Worm (Caenorhabditis elegans) whole organism, early embryonic: ENCODE measurements around the gene R10D12.8.

ENCODE experiments used
- B0310.2 ChIP-seq: sonication (generic microtip); optimal IDR thresholded peaks from 2 replicates; lab custom pipeline; 2016; ENCODE audit warnings: mild to moderate bottlenecking, missing genetic modification characterization, missing compliant biosample characterization
- F13C5.2 ChIP-seq: sonication (generic microtip); optimal IDR thresholded peaks from 2 replicates; lab custom pipeline; 2017; ENCODE audit warnings: mild to moderate bottlenecking, missing genetic modification characterization, inconsistent platforms, missing compliant biosample characterization
- aly-1 ChIP-seq: sonication (generic microtip); optimal IDR thresholded peaks from 2 replicates; lab custom pipeline; 2016; ENCODE audit warnings: missing genetic modification characterization, missing compliant biosample characterization
- ama-1 ChIP-seq: fragments of 150-350 bp; optimal IDR thresholded peaks from 2 replicates; lab custom pipeline; 2014
- ceh-13 ChIP-seq: fragments of 200-800 bp; sonication (Bioruptor generic); optimal IDR thresholded peaks from 2 replicates; lab custom pipeline; 2018; ENCODE audit warnings: mild to moderate bottlenecking, missing genetic modification characterization, missing compliant biosample characterization
- ceh-36 ChIP-seq: sonication (generic microtip); optimal IDR thresholded peaks from 2 replicates; lab custom pipeline; 2016; ENCODE audit warnings: missing genetic modification characterization, inconsistent platforms, missing compliant biosample characterization
- ets-7 ChIP-seq: sonication (generic microtip); optimal IDR thresholded peaks from 2 replicates; lab custom pipeline; 2016; ENCODE audit warnings: missing genotype, missing genetic modification characterization, missing compliant biosample characterization
- flt-1 ChIP-seq: fragments of 200-800 bp; sonication (Bioruptor generic); IDR thresholded peaks from 2 replicates; pipeline ENCODE4 v1.3.6; 2022; ENCODE audit warnings: missing genetic modification characterization, missing compliant biosample characterization
- hmbx-1 ChIP-seq: sonication (generic microtip); optimal IDR thresholded peaks from 2 replicates; lab custom pipeline; 2016; ENCODE audit warnings: mild to moderate bottlenecking, missing genetic modification characterization, missing compliant biosample characterization
- hmg-4 ChIP-seq: fragments of 200-800 bp; sonication (Bioruptor generic); optimal IDR thresholded peaks from 2 replicates; lab custom pipeline; 2018; ENCODE audit warnings: mild to moderate bottlenecking, missing genetic modification characterization, missing compliant biosample characterization
- hnd-1 ChIP-seq: sonication (generic microtip); optimal IDR thresholded peaks from 2 replicates; lab custom pipeline; 2016; ENCODE audit warnings: missing genetic modification characterization, missing compliant biosample characterization
- pes-1 ChIP-seq: fragments of 200-800 bp; sonication (Bioruptor generic); IDR thresholded peaks from 2 replicates; pipeline ENCODE4 v1.3.6; 2022; ENCODE audit warnings: missing genetic modification reagents, missing genetic modification characterization, missing compliant biosample characterization
- scrt-1 ChIP-seq: fragments of 200-800 bp; sonication (Bioruptor generic); IDR thresholded peaks from 2 replicates; pipeline ENCODE4 v1.3.6; 2022; ENCODE audit warnings: missing genetic modification characterization, missing compliant biosample characterization
- sea-1 ChIP-seq: fragments of 200-800 bp; sonication (Bioruptor generic); conservative IDR thresholded peaks from 2 replicates; pipeline ENCODE4 v1.3.6; 2022; ENCODE audit warnings: missing genetic modification characterization, missing compliant biosample characterization
- tbx-11 ChIP-seq: fragments of 200-800 bp; sonication (Bioruptor generic); IDR thresholded peaks from 2 replicates; pipeline ENCODE4 v1.3.6; 2022; ENCODE audit warnings: missing genetic modification characterization, missing compliant biosample characterization
- tbx-37 ChIP-seq: fragments of 200-800 bp; sonication (Bioruptor generic); conservative IDR thresholded peaks from 2 replicates; pipeline ENCODE4 v1.3.6; 2022; ENCODE audit warnings: missing genetic modification reagents, missing genetic modification characterization, missing compliant biosample characterization
- tra-4 ChIP-seq: sonication (generic microtip); optimal IDR thresholded peaks from 2 replicates; lab custom pipeline; 2017; ENCODE audit warnings: missing genetic modification characterization, missing compliant biosample characterization

The R10D12.8 gene

ce11 chrV:13916196-13916595 lies 36.9 kb downstream of the R10D12.8 start, which contains the start of gene str-252:
TSS of gene str-252 (plus strand) at chrV:13916496.
- no peak for TF ChIP-seq ceh-36 (tag; lab: Kevin White, UChicago)
- TF ChIP-seq hnd-1 (tag; lab: Kevin White, UChicago) = no peak
- no peak for TF ChIP-seq tbx-37
- TF ChIP-seq sea-1 (GFP tag; lab: Robert Waterston, UW) = no peak
- no peak for TF ChIP-seq tra-4 (tag; lab: Kevin White, UChicago)
- no peak for TF ChIP-seq ama-1 (lab: Kevin White, UChicago)
- no peak for TF ChIP-seq aly-1 (tag; lab: Kevin White, UChicago)
- TF ChIP-seq pes-1 (GFP tag; lab: Robert Waterston, UW) = no peak
- TF ChIP-seq scrt-1 (GFP tag; lab: Robert Waterston, UW) = no peak
- no peak for TF ChIP-seq ets-7 (tag; lab: Kevin White, UChicago)
- TF ChIP-seq ceh-13 = no peak
- TF ChIP-seq hmg-4 (GFP tag; lab: Kevin White, UChicago) = no peak
- TF ChIP-seq B0310.2 (tag; lab: Kevin White, UChicago) = no peak
- no peak for TF ChIP-seq hmbx-1 (tag; lab: Kevin White, UChicago)
- TF ChIP-seq flt-1 (GFP tag; lab: Robert Waterston, UW) = no peak
- no peak for TF ChIP-seq F13C5.2 (tag; lab: Kevin White, UChicago)
- no peak for TF ChIP-seq tbx-11 (GFP tag; lab: Robert Waterston, UW)

ce11 chrV:13915390-13915789 lies 37.7 kb downstream of the R10D12.8 start, which contains the start of gene gcy-32:
TSS of gene gcy-32 (minus strand) at chrV:13915490.
- TF ChIP-seq flt-1 (GFP tag; lab: Robert Waterston, UW) = no peak

- TF ChIP-seq hmg-4 (GFP tag; lab: Kevin White, UChicago) = no peak
- no peak for TF ChIP-seq aly-1 (tag; lab: Kevin White, UChicago)
- TF ChIP-seq F13C5.2 (tag; lab: Kevin White, UChicago) = no peak
- no peak for TF ChIP-seq B0310.2 (tag; lab: Kevin White, UChicago)
- TF ChIP-seq tbx-11 (GFP tag; lab: Robert Waterston, UW) = no peak
- TF ChIP-seq flt-1 (GFP tag; lab: Robert Waterston, UW) = no peak
- TF ChIP-seq hmbx-1 (tag; lab: Kevin White, UChicago) = no peak
- no peak for TF ChIP-seq ceh-36 (tag; lab: Kevin White, UChicago)
- no peak for TF ChIP-seq tbx-37
- no peak for TF ChIP-seq ets-7 (tag; lab: Kevin White, UChicago)
- TF ChIP-seq scrt-1 (GFP tag; lab: Robert Waterston, UW) = no peak
- TF ChIP-seq sea-1 (GFP tag; lab: Robert Waterston, UW) = no peak
- TF ChIP-seq ceh-13 = no peak
Measured at ce11 chrV:13909400-13909799, 43.7 kb downstream of the R10D12.8 start, which contains the start of gene C06B3.7. TSS of gene C06B3.7 (plus strand) at chrV:13909686.

- TF ChIP-seq F13C5.2 (tag; lab: Kevin White, UChicago) = no peak
- TF ChIP-seq hnd-1 (tag; lab: Kevin White, UChicago) = no peak
- no peak for TF ChIP-seq hmg-4 (GFP tag; lab: Kevin White, UChicago)
- no peak for TF ChIP-seq ets-7 (tag; lab: Kevin White, UChicago)
Measured at ce11 chrV:13908916-13909176, 44.2 kb downstream of the R10D12.8 start, which contains the start of gene C06B3.6. TSS of gene C06B3.6 (minus strand) at chrV:13908967.

- TF ChIP-seq hmbx-1 (tag; lab: Kevin White, UChicago) (no peak), ceh-36 (tag; lab: Kevin White, UChicago) (no peak), hmg-4 (GFP tag; lab: Kevin White, UChicago) (no peak)
Measured at ce11 chrV:13908120-13908915, 44.8 kb downstream of the R10D12.8 start.

- no peak for TF ChIP-seq ama-1 (lab: Kevin White, UChicago)
- TF ChIP-seq scrt-1 (GFP tag; lab: Robert Waterston, UW) = no peak
- TF ChIP-seq tbx-11 (GFP tag; lab: Robert Waterston, UW) = no peak
- TF ChIP-seq hnd-1 (tag; lab: Kevin White, UChicago) = no peak
- TF ChIP-seq tbx-37 = no peak
- no peak for TF ChIP-seq aly-1 (tag; lab: Kevin White, UChicago)
- no peak for TF ChIP-seq hmg-4 (GFP tag; lab: Kevin White, UChicago)
- TF ChIP-seq F13C5.2 (tag; lab: Kevin White, UChicago) = no peak
- no peak for TF ChIP-seq ceh-13
- TF ChIP-seq sea-1 (GFP tag; lab: Robert Waterston, UW) = no peak
- TF ChIP-seq tra-4 (tag; lab: Kevin White, UChicago) = no peak
- TF ChIP-seq ceh-36 (tag; lab: Kevin White, UChicago) = no peak
- TF ChIP-seq flt-1 (GFP tag; lab: Robert Waterston, UW) = no peak
- no peak for TF ChIP-seq B0310.2 (tag; lab: Kevin White, UChicago)
- no peak for TF ChIP-seq hmbx-1 (tag; lab: Kevin White, UChicago)
- no peak for TF ChIP-seq pes-1 (GFP tag; lab: Robert Waterston, UW)
- TF ChIP-seq ets-7 (tag; lab: Kevin White, UChicago) = no peak
Measured at ce11 chrV:13907557-13908104, 45.5 kb downstream of the R10D12.8 start.

- TF ChIP-seq pes-1 (GFP tag; lab: Robert Waterston, UW) (no peak), tbx-37 (no peak), ceh-36 (tag; lab: Kevin White, UChicago) (no peak), ama-1 (lab: Kevin White, UChicago) (no peak), hmbx-1 (tag; lab: Kevin White, UChicago) (no peak), F13C5.2 (tag; lab: Kevin White, UChicago) (no peak), scrt-1 (GFP tag; lab: Robert Waterston, UW) (no peak), flt-1 (GFP tag; lab: Robert Waterston, UW) (no peak), aly-1 (tag; lab: Kevin White, UChicago) (no peak), hnd-1 (tag; lab: Kevin White, UChicago) (no peak), B0310.2 (tag; lab: Kevin White, UChicago) (no peak), tbx-11 (GFP tag; lab: Robert Waterston, UW) (no peak), ceh-13 (no peak), tra-4 (tag; lab: Kevin White, UChicago) (no peak)
Measured at ce11 chrV:13906166-13906565, 46.9 kb downstream of the R10D12.8 start, which contains the start of gene stdh-1. TSS of gene stdh-1 (plus strand) at chrV:13906492.
